Fruit fly (Drosophila melanogaster) whole organism, embryonic: ENCODE measurements around the gene HDAC3.

Experiments
- Asciz ChIP-seq: fragments of 200-800 bp; sonication (Bioruptor generic); optimal IDR thresholded peaks from 2 replicates; lab custom pipeline; 2017; ENCODE audit warnings: missing biosample characterization, mild to moderate bottlenecking, missing genetic modification characterization, missing genetic modification reagents
- CG10147 ChIP-seq: fragments of 200-800 bp; sonication (Bioruptor generic); optimal IDR thresholded peaks from 2 replicates; lab custom pipeline; 2019; ENCODE audit warnings: missing biosample characterization, mild to moderate bottlenecking, missing genetic modification characterization, moderate library complexity
- CG10431 ChIP-seq: fragments of 200-800 bp; sonication (Bioruptor generic); optimal IDR thresholded peaks from 3 replicates; lab custom pipeline; 2018; ENCODE audit warnings: missing biosample characterization, mild to moderate bottlenecking, missing genetic modification characterization
- CG11504 ChIP-seq: fragments of 200-800 bp; sonication (Bioruptor generic); optimal IDR thresholded peaks from 3 replicates; lab custom pipeline; 2019; ENCODE audit warnings: missing biosample characterization, mild to moderate bottlenecking, missing genetic modification characterization, moderate library complexity
- CG12071 ChIP-seq: fragments of 200-800 bp; sonication (Bioruptor generic); optimal IDR thresholded peaks from 3 replicates; lab custom pipeline; 2018; ENCODE audit warnings: missing biosample characterization, mild to moderate bottlenecking, missing genetic modification characterization
- CG12219 ChIP-seq: fragments of 200-800 bp; sonication (Bioruptor generic); optimal IDR thresholded peaks from 3 replicates; lab custom pipeline; 2018; ENCODE audit warnings: missing biosample characterization, mild to moderate bottlenecking, missing genetic modification characterization
- CG15011 ChIP-seq: fragments of 200-800 bp; sonication (Bioruptor generic); optimal IDR thresholded peaks from 3 replicates; lab custom pipeline; 2018; ENCODE audit warnings: missing biosample characterization, mild to moderate bottlenecking, missing genetic modification characterization
- CG15479 ChIP-seq: fragments of 200-800 bp; sonication (Bioruptor generic); optimal IDR thresholded peaks from 3 replicates; lab custom pipeline; 2019; ENCODE audit warnings: missing biosample characterization, mild to moderate bottlenecking, missing genetic modification characterization, moderate library complexity
- CG17186 ChIP-seq: fragments of 200-800 bp; sonication (Bioruptor generic); optimal IDR thresholded peaks from 3 replicates; lab custom pipeline; 2017; ENCODE audit warnings: missing biosample characterization, missing genetic modification reagents, missing genetic modification characterization
- CG1832 ChIP-seq: fragments of 200-800 bp; sonication (Bioruptor generic); optimal IDR thresholded peaks from 2 replicates; lab custom pipeline; 2017; ENCODE audit warnings: missing biosample characterization, mild to moderate bottlenecking, missing genetic modification characterization, inconsistent platforms
- CG2202 ChIP-seq: fragments of 200-800 bp; sonication (Bioruptor generic); optimal IDR thresholded peaks from 2 replicates; lab custom pipeline; 2018; ENCODE audit warnings: missing biosample characterization, mild to moderate bottlenecking, missing genetic modification characterization
- CG4730 ChIP-seq: fragments of 200-800 bp; sonication (Bioruptor generic); IDR thresholded peaks from 2 replicates; pipeline ENCODE4 v1.3.6; 2022; ENCODE audit warnings: missing biosample characterization, missing genetic modification characterization
- CG4854 ChIP-seq: fragments of 200-800 bp; sonication (Bioruptor generic); optimal IDR thresholded peaks from 2 replicates; lab custom pipeline; 2016; ENCODE audit warnings: missing biosample characterization, missing genetic modification characterization, inconsistent platforms
- CG6791 ChIP-seq: fragments of 200-800 bp; sonication (Bioruptor generic); IDR thresholded peaks from 3 replicates; pipeline ENCODE4 v1.3.6; 2022; ENCODE audit warnings: missing biosample characterization, missing genetic modification characterization; ENCODE audit not compliant: partially characterized antibody
- CG6854 ChIP-seq: fragments of 200-800 bp; sonication (Bioruptor generic); optimal IDR thresholded peaks from 3 replicates; lab custom pipeline; 2017; ENCODE audit warnings: missing biosample characterization, mild to moderate bottlenecking, missing genetic modification characterization
- CG7928 ChIP-seq: fragments of 200-800 bp; sonication (Bioruptor generic); optimal IDR thresholded peaks from 2 replicates; lab custom pipeline; 2017; ENCODE audit warnings: missing biosample characterization, mild to moderate bottlenecking, missing genetic modification characterization
- CG8281 ChIP-seq: fragments of 200-800 bp; sonication (Bioruptor generic); optimal IDR thresholded peaks from 2 replicates; lab custom pipeline; 2018; ENCODE audit warnings: missing biosample characterization, mild to moderate bottlenecking, missing genetic modification characterization, moderate library complexity
- CG8388 ChIP-seq: fragments of 200-800 bp; sonication (Bioruptor generic); optimal IDR thresholded peaks from 2 replicates; lab custom pipeline; 2019; ENCODE audit warnings: missing biosample characterization, mild to moderate bottlenecking, missing genetic modification characterization, moderate library complexity
- CG9797 ChIP-seq: fragments of 200-800 bp; sonication (Bioruptor generic); optimal IDR thresholded peaks from 3 replicates; lab custom pipeline; 2018; ENCODE audit warnings: missing biosample characterization, mild to moderate bottlenecking, missing genetic modification characterization
- CTCF ChIP-seq: fragments of 200-800 bp; sonication (Bioruptor generic); optimal IDR thresholded peaks from 2 replicates; lab custom pipeline; 2017; ENCODE audit warnings: missing biosample characterization, mild to moderate bottlenecking, missing genetic modification characterization, moderate library complexity
- Dek ChIP-seq: fragments of 200-800 bp; sonication (Bioruptor generic); optimal IDR thresholded peaks from 3 replicates; lab custom pipeline; 2019; ENCODE audit warnings: missing biosample characterization, mild to moderate bottlenecking, missing genetic modification characterization, moderate library complexity
- Dip3 ChIP-seq: fragments of 200-800 bp; sonication (Bioruptor generic); optimal IDR thresholded peaks from 3 replicates; lab custom pipeline; 2016; ENCODE audit warnings: missing biosample characterization, missing genetic modification characterization
- Dll ChIP-seq: fragments of 200-800 bp; sonication (Bioruptor generic); IDR thresholded peaks from 4 replicates; pipeline ENCODE4 v1.3.6; 2022; ENCODE audit warnings: missing biosample characterization, missing genetic modification characterization; ENCODE audit not compliant: partially characterized antibody
- Elba2 ChIP-seq: fragments of 200-800 bp; sonication (Bioruptor generic); optimal IDR thresholded peaks from 3 replicates; lab custom pipeline; 2016; ENCODE audit warnings: missing biosample characterization, missing genetic modification characterization
- Ets97D ChIP-seq: fragments of 200-800 bp; sonication (Bioruptor generic); optimal IDR thresholded peaks from 3 replicates; lab custom pipeline; 2016; ENCODE audit warnings: missing biosample characterization, missing genetic modification characterization
- Fer3 ChIP-seq: fragments of 200-800 bp; sonication (Bioruptor generic); optimal IDR thresholded peaks from 2 replicates; lab custom pipeline; 2018; ENCODE audit warnings: missing biosample characterization, mild to moderate bottlenecking, missing genetic modification characterization, moderate library complexity
- Gug ChIP-seq: fragments of 200-800 bp; sonication (Bioruptor generic); IDR thresholded peaks from 4 replicates; pipeline ENCODE4 v1.3.6; 2022; ENCODE audit warnings: missing biosample characterization, missing genetic modification characterization
- Hr3 ChIP-seq: fragments of 200-800 bp; sonication (Bioruptor generic); optimal IDR thresholded peaks from 3 replicates; lab custom pipeline; 2016; ENCODE audit warnings: missing biosample characterization, missing genetic modification characterization
- Hr78 ChIP-seq, 2 experiments: fragments of 200-800 bp in 1 of 2; fragments of >200 bp in 1 of 2; sonication (Bioruptor generic) in 1 of 2; optimal IDR thresholded peaks; 2 replicates each; lab custom pipeline; 2017 to 2019; ENCODE audit warnings: missing biosample characterization in 2 of 2, missing genetic modification characterization in 2 of 2, mild to moderate bottlenecking in 1 of 2, moderate library complexity in 1 of 2
- Nf-YC ChIP-seq: fragments of 200-800 bp; optimal IDR thresholded peaks from 3 replicates; lab custom pipeline; 2019; ENCODE audit warnings: missing biosample characterization, mild to moderate bottlenecking, missing genetic modification characterization, moderate library complexity
- Pdp1 ChIP-seq, 2 experiments: fragments of 200-800 bp; sonication (Bioruptor generic); optimal IDR thresholded peaks; 3 replicates each; lab custom pipeline; 2016; ENCODE audit warnings: missing biosample characterization in 2 of 2, missing genetic modification characterization in 2 of 2, mild to moderate bottlenecking in 1 of 2, moderate library complexity in 1 of 2
- Scr ChIP-seq: fragments of 200-800 bp; sonication (Bioruptor generic); IDR thresholded peaks from 2 replicates; pipeline ENCODE4 v1.3.6; 2022; ENCODE audit warnings: missing biosample characterization, missing genetic modification characterization; ENCODE audit not compliant: partially characterized antibody
- bbx ChIP-seq: fragments of 200-800 bp; sonication (Bioruptor generic); IDR thresholded peaks from 2 replicates; pipeline ENCODE4 v1.3.6; 2022; ENCODE audit warnings: missing biosample characterization, missing genetic modification characterization; ENCODE audit not compliant: partially characterized antibody
- cad ChIP-seq: fragments of >200 bp; optimal IDR thresholded peaks from 2 replicates; lab custom pipeline; 2017; ENCODE audit warnings: missing biosample characterization, missing genetic modification characterization
- corto ChIP-seq: fragments of 200-800 bp; sonication (Bioruptor generic); optimal IDR thresholded peaks from 2 replicates; lab custom pipeline; 2016; ENCODE audit warnings: missing biosample characterization, mild to moderate bottlenecking, missing genetic modification characterization, moderate library complexity
- crol ChIP-seq: fragments of 200-800 bp; sonication (Bioruptor generic); IDR thresholded peaks from 2 replicates; pipeline ENCODE4 v1.3.6; 2022; ENCODE audit warnings: missing biosample characterization, missing genetic modification characterization
- crp ChIP-seq, 2 experiments: fragments of 200-800 bp; sonication (Bioruptor generic); optimal IDR thresholded peaks; 2 replicates in 1 of 2; 3 replicates in 1 of 2; lab custom pipeline; 2017; ENCODE audit warnings: missing biosample characterization in 2 of 2, missing genetic modification characterization in 2 of 2, mild to moderate bottlenecking in 1 of 2, moderate library complexity in 1 of 2
- disco-r ChIP-seq: fragments of 200-800 bp; sonication (Bioruptor generic); optimal IDR thresholded peaks from 2 replicates; lab custom pipeline; 2016; ENCODE audit warnings: missing biosample characterization, missing genetic modification characterization
- jigr1 ChIP-seq: fragments of 200-800 bp; sonication (Bioruptor generic); IDR thresholded peaks from 3 replicates; pipeline ENCODE4 v1.3.6; 2022; ENCODE audit warnings: missing biosample characterization, missing genetic modification characterization
- klu ChIP-seq: fragments of 200-800 bp; sonication (Bioruptor generic); IDR thresholded peaks from 2 replicates; pipeline ENCODE4 v1.3.6; 2022; ENCODE audit warnings: missing biosample characterization, missing genetic modification characterization
- lbe ChIP-seq: fragments of 200-800 bp; sonication (Bioruptor generic); optimal IDR thresholded peaks from 2 replicates; lab custom pipeline; 2016; ENCODE audit warnings: missing biosample characterization, mild to moderate bottlenecking, missing genetic modification characterization
- mirr ChIP-seq: fragments of 200-800 bp; sonication (Bioruptor generic); optimal IDR thresholded peaks from 3 replicates; lab custom pipeline; 2018; ENCODE audit warnings: missing biosample characterization, mild to moderate bottlenecking, missing genetic modification characterization
- nau ChIP-seq: fragments of 200-800 bp; sonication (Bioruptor generic); optimal IDR thresholded peaks from 3 replicates; lab custom pipeline; 2017; ENCODE audit warnings: missing biosample characterization, mild to moderate bottlenecking, missing genetic modification characterization, missing genetic modification reagents
- pita ChIP-seq: fragments of 200-800 bp; sonication (Bioruptor generic); optimal IDR thresholded peaks from 2 replicates; lab custom pipeline; 2017; ENCODE audit warnings: missing biosample characterization, mild to moderate bottlenecking, missing genetic modification characterization
- pzg ChIP-seq: fragments of 200-800 bp; sonication (Bioruptor generic); optimal IDR thresholded peaks from 3 replicates; lab custom pipeline; 2018; ENCODE audit warnings: missing biosample characterization, mild to moderate bottlenecking, missing genetic modification characterization, moderate library complexity
- scrt ChIP-seq: fragments of 200-800 bp; sonication (Bioruptor generic); optimal IDR thresholded peaks from 2 replicates; lab custom pipeline; 2018; ENCODE audit warnings: missing biosample characterization, mild to moderate bottlenecking, missing genetic modification characterization, moderate library complexity
- sens ChIP-seq: fragments of 200-800 bp; sonication (Bioruptor generic); peaks from one replicate; lab custom pipeline; 2016; ENCODE audit warnings: missing biosample characterization, missing genetic modification characterization
- slou ChIP-seq: fragments of 200-800 bp; sonication (Bioruptor generic); optimal IDR thresholded peaks from 3 replicates; lab custom pipeline; 2016; ENCODE audit warnings: missing biosample characterization, missing genetic modification characterization
- tio ChIP-seq: fragments of 200-800 bp; sonication (Bioruptor generic); optimal IDR thresholded peaks from 2 replicates; lab custom pipeline; 2017; ENCODE audit warnings: missing biosample characterization, missing genetic modification characterization, inconsistent platforms

HDAC3 gene

dm6 chr3R:5463199-5463949 is 11.0 kb downstream of the HDAC3 start (continued):
- TF ChIP-seq Gug, result no peak
- TF ChIP-seq CTCF (GFP tag; lab: Kevin White, UChicago), result no peak
- peak; percentile 5 for TF ChIP-seq CG10431 (GFP tag; lab: Kevin White, UChicago)
- no peak for TF ChIP-seq CG6854 (GFP tag; lab: Kevin White, UChicago)
- no peak for TF ChIP-seq CG12071
- no peak for TF ChIP-seq slou (GFP tag; lab: Kevin White, UChicago)
- TF ChIP-seq CG10147 (GFP tag; lab: Kevin White, UChicago), result no peak
- peak; percentile 22; the same call in 1 of the 2 replicates for TF ChIP-seq bbx (GFP tag; lab: Robert Waterston, UW)
- no peak for TF ChIP-seq nau (GFP tag; lab: Kevin White, UChicago)
- no peak for TF ChIP-seq corto (GFP tag; lab: Kevin White, UChicago)
- peak; percentile 86 for TF ChIP-seq crol
- TF ChIP-seq Hr78 (GFP tag; optimal IDR thresholded peaks at IDR 0.05; lab: Kevin White, UChicago), result no peak
- TF ChIP-seq Ets97D (GFP tag; lab: Kevin White, UChicago), result peak; percentile 47
- peak; percentile 85 for TF ChIP-seq CG9797 (GFP tag; lab: Kevin White, UChicago)
- TF ChIP-seq CG11504 (tag; lab: Kevin White, UChicago), result no peak
- peak; percentile 49 for TF ChIP-seq sens (GFP tag; lab: Kevin White, UChicago)
- 0 out of 2 replicates have a peak, but pooled peaks have one; percentile 26 for TF ChIP-seq Scr (GFP tag; lab: Robert Waterston, UW)
- TF ChIP-seq CG12219 (GFP tag; lab: Kevin White, UChicago), result no peak
- no peak for TF ChIP-seq CG4730 (GFP tag; lab: Robert Waterston, UW)
- no peak for TF ChIP-seq CG15479
- no peak for TF ChIP-seq Hr3
- peak; percentile 26 for TF ChIP-seq Nf-YC (tag; lab: Kevin White, UChicago)
- TF ChIP-seq tio (GFP tag; lab: Kevin White, UChicago), result no peak
- TF ChIP-seq Dip3 (GFP tag; lab: Kevin White, UChicago), result no peak
- no peak for TF ChIP-seq CG8281 (tag; lab: Kevin White, UChicago)
- no peak for TF ChIP-seq pita
- peak; percentile 98 for TF ChIP-seq scrt (GFP tag; lab: Kevin White, UChicago)
- TF ChIP-seq pzg, result peak; percentile 55
- no peak for TF ChIP-seq mirr
- no peak for TF ChIP-seq lbe
- no peak for TF ChIP-seq Asciz (GFP tag; lab: Kevin White, UChicago)
- no peak for TF ChIP-seq CG8388 (GFP tag; lab: Kevin White, UChicago)
- no peak for TF ChIP-seq CG15011 (GFP tag; lab: Kevin White, UChicago)
- peak; percentile 32 for TF ChIP-seq Elba2
- peak; percentile 66; the same call in 2 of the 3 replicates for TF ChIP-seq CG6791 (GFP tag; lab: Robert Waterston, UW)
- peak; percentile 29; the same call in 1 of the 4 replicates for TF ChIP-seq Dll (GFP tag; lab: Robert Waterston, UW)
- TF ChIP-seq crp (GFP tag; optimal IDR thresholded peaks at IDR 0.05; lab: Kevin White, UChicago), result peak; percentile 67 to 94
- no peak for TF ChIP-seq jigr1 (GFP tag; lab: Robert Waterston, UW)
- peak; percentile 54 for TF ChIP-seq CG1832 (GFP tag; lab: Kevin White, UChicago)
- no peak for TF ChIP-seq cad (GFP tag; lab: Kevin White, UChicago)
- TF ChIP-seq CG2202, result no peak
- TF ChIP-seq CG17186 (GFP tag; lab: Kevin White, UChicago), result peak; percentile 80
- peak in 1 of 2 experiments; percentile 66 for TF ChIP-seq Pdp1 (GFP tag; optimal IDR thresholded peaks at IDR 0.05; lab: Kevin White, UChicago)
- TF ChIP-seq Fer3, result no peak
- no peak for TF ChIP-seq Dek (tag; lab: Kevin White, UChicago)
- TF ChIP-seq klu (GFP tag; lab: Robert Waterston, UW), result no peak
- no peak for TF ChIP-seq CG7928 (GFP tag; lab: Kevin White, UChicago)
- TF ChIP-seq CG4854, result no peak
- no peak for TF ChIP-seq disco-r (GFP tag; lab: Kevin White, UChicago)
